Worm (Caenorhabditis elegans) whole organism, young adult: Measurements from ENCODE around the gene hpo-19.
A peak's percentile ranks its signal among the peaks of the same experiment; 100 is the strongest.

Experiments
- B0019.2 ChIP-seq: fragments of 200-800 bp; sonication (Bioruptor generic); conservative IDR thresholded peaks from 2 replicates; pipeline ENCODE4 v1.3.6; 2022; ENCODE audit warnings: missing genetic modification reagents, missing genetic modification characterization, missing compliant biosample characterization
- F22D6.2 ChIP-seq: sonication (generic microtip); optimal IDR thresholded peaks from 2 replicates; lab custom pipeline; 2016; ENCODE audit warnings: mild to moderate bottlenecking, missing genetic modification characterization, missing compliant biosample characterization
- F23B12.7 ChIP-seq: sonication (generic microtip); optimal IDR thresholded peaks from 2 replicates; lab custom pipeline; 2017; ENCODE audit warnings: missing genetic modification characterization, mild to moderate bottlenecking, missing compliant biosample characterization, antibody characterized with exemption, moderate library complexity; ENCODE audit not compliant: insufficient read depth
- F37B4.10 ChIP-seq: fragments of 200-800 bp; sonication (Bioruptor generic); IDR thresholded peaks from 2 replicates; pipeline ENCODE4 v1.3.6; 2022; ENCODE audit warnings: missing genetic modification characterization, missing compliant biosample characterization
- K12H6.12 ChIP-seq: fragments of 200-800 bp; sonication (Bioruptor generic); optimal IDR thresholded peaks from 2 replicates; lab custom pipeline; 2018; ENCODE audit warnings: mild to moderate bottlenecking, missing genetic modification characterization, missing compliant biosample characterization
- Y67H2A.10 ChIP-seq: fragments of 200-800 bp; sonication (Bioruptor generic); conservative IDR thresholded peaks from 2 replicates; pipeline ENCODE4 v1.3.6; 2022; ENCODE audit warnings: missing genetic modification reagents, missing genetic modification characterization, missing compliant biosample characterization
- ZK185.1 ChIP-seq: sonication (generic microtip); optimal IDR thresholded peaks from 2 replicates; lab custom pipeline; 2016; ENCODE audit warnings: mild to moderate bottlenecking, missing genetic modification characterization, missing compliant biosample characterization; ENCODE audit not compliant: poor library complexity, severe bottlenecking
- akir-1 ChIP-seq: fragments of 200-800 bp; sonication (Bioruptor generic); optimal IDR thresholded peaks from 2 replicates; lab custom pipeline; 2018; ENCODE audit warnings: mild to moderate bottlenecking, missing genetic modification characterization, moderate library complexity, missing compliant biosample characterization
- ama-1 ChIP-seq, 3 experiments: fragments of 150-350 bp in 1 of 3; sonication (generic microtip) in 2 of 3; optimal IDR thresholded peaks; 2 replicates each; lab custom pipeline; 2014 to 2018; ENCODE audit warnings: missing biosample characterization in 2 of 3, missing genetic modification characterization in 2 of 3, missing genetic modification reagents in 2 of 3
- aptf-2 ChIP-seq: fragments of 200-800 bp; sonication (Bioruptor generic); conservative IDR thresholded peaks from 2 replicates; pipeline ENCODE4 v1.3.6; 2022; ENCODE audit warnings: missing genetic modification reagents, missing genetic modification characterization, missing compliant biosample characterization
- aptf-3 ChIP-seq: fragments of 200-800 bp; sonication (Bioruptor generic); IDR thresholded peaks from 2 replicates; pipeline ENCODE4 v1.3.6; 2022; ENCODE audit warnings: missing genetic modification characterization, missing compliant biosample characterization
- athp-1 ChIP-seq: sonication (generic microtip); optimal IDR thresholded peaks from 2 replicates; lab custom pipeline; 2017; ENCODE audit warnings: mild to moderate bottlenecking, missing genetic modification characterization, missing compliant biosample characterization
- attf-5 ChIP-seq: fragments of 200-800 bp; sonication (Bioruptor generic); optimal IDR thresholded peaks from 2 replicates; lab custom pipeline; 2018; ENCODE audit warnings: mild to moderate bottlenecking, missing genetic modification characterization, missing compliant biosample characterization
- bed-1 ChIP-seq: fragments of 200-800 bp; sonication (Bioruptor generic); IDR thresholded peaks from 2 replicates; pipeline ENCODE4 v1.3.6; 2022; ENCODE audit warnings: missing genetic modification reagents, missing genetic modification characterization, missing compliant biosample characterization
- ccch-3 ChIP-seq: fragments of 200-800 bp; sonication (Bioruptor generic); optimal IDR thresholded peaks from 2 replicates; lab custom pipeline; 2018; ENCODE audit warnings: mild to moderate bottlenecking, missing genetic modification characterization, missing compliant biosample characterization
- ceh-27 ChIP-seq: fragments of 200-800 bp; sonication (Bioruptor generic); optimal IDR thresholded peaks from 2 replicates; lab custom pipeline; 2018; ENCODE audit warnings: mild to moderate bottlenecking, missing genetic modification characterization, moderate library complexity, missing compliant biosample characterization
- ceh-40 ChIP-seq: fragments of 200-800 bp; sonication (Bioruptor generic); IDR thresholded peaks from 2 replicates; pipeline ENCODE4 v1.3.6; 2022; ENCODE audit warnings: missing genetic modification characterization, missing compliant biosample characterization
- dpff-1 ChIP-seq: sonication (generic microtip); optimal IDR thresholded peaks from 2 replicates; lab custom pipeline; 2017; ENCODE audit warnings: mild to moderate bottlenecking, missing genetic modification characterization, missing compliant biosample characterization
- egl-18 ChIP-seq: fragments of 200-800 bp; sonication (Bioruptor generic); IDR thresholded peaks from 2 replicates; pipeline ENCODE4 v1.3.6; 2022; ENCODE audit warnings: missing genetic modification reagents, missing genetic modification characterization, missing compliant biosample characterization
- ekl-4 ChIP-seq: fragments of 200-800 bp; sonication (Bioruptor generic); IDR thresholded peaks from 2 replicates; pipeline ENCODE4 v1.3.6; 2022; ENCODE audit warnings: missing genetic modification reagents, missing genetic modification characterization, missing compliant biosample characterization
- fkh-3 ChIP-seq: sonication (generic microtip); optimal IDR thresholded peaks from 2 replicates; lab custom pipeline; 2016; ENCODE audit warnings: mild to moderate bottlenecking, missing genetic modification characterization, missing compliant biosample characterization
- hmg-20 ChIP-seq: fragments of 200-800 bp; sonication (Bioruptor generic); IDR thresholded peaks from 2 replicates; pipeline ENCODE4 v1.3.6; 2022; ENCODE audit warnings: missing genetic modification reagents, missing genetic modification characterization, missing compliant biosample characterization
- hsf-1 ChIP-seq: fragments of 200-800 bp; sonication (Bioruptor generic); IDR thresholded peaks from 2 replicates; pipeline ENCODE4 v1.3.6; 2022; ENCODE audit warnings: missing genetic modification reagents, missing genetic modification characterization, missing compliant biosample characterization
- lin-26 ChIP-seq: fragments of 200-800 bp; sonication (Bioruptor generic); IDR thresholded peaks from 2 replicates; pipeline ENCODE4 v1.3.6; 2022; ENCODE audit warnings: missing genetic modification reagents, missing genetic modification characterization, missing compliant biosample characterization
- lin-54 ChIP-seq: fragments of 200-800 bp; sonication (Bioruptor generic); optimal IDR thresholded peaks from 2 replicates; lab custom pipeline; 2018; ENCODE audit warnings: mild to moderate bottlenecking, missing genetic modification characterization, missing compliant biosample characterization
- madf-10 ChIP-seq: sonication (generic microtip); optimal IDR thresholded peaks from 2 replicates; lab custom pipeline; 2016; ENCODE audit warnings: mild to moderate bottlenecking, missing genetic modification characterization, missing compliant biosample characterization
- nhr-27 ChIP-seq: fragments of 200-800 bp; sonication (Bioruptor generic); optimal IDR thresholded peaks from 2 replicates; lab custom pipeline; 2018; ENCODE audit warnings: mild to moderate bottlenecking, missing genetic modification characterization, moderate library complexity, missing compliant biosample characterization
- nhr-80 ChIP-seq: sonication (generic microtip); optimal IDR thresholded peaks from 2 replicates; lab custom pipeline; 2016; ENCODE audit warnings: missing genetic modification characterization, missing compliant biosample characterization
- pha-4 ChIP-seq: fragments of 150-350 bp; sonication (generic microtip); optimal IDR thresholded peaks from 2 replicates; lab custom pipeline; 2014; ENCODE audit warnings: missing biosample characterization, missing genetic modification reagents, missing genetic modification characterization
- rpc-1 ChIP-seq, 2 experiments: fragments of 150-350 bp in 1 of 2; sonication (generic microtip) in 1 of 2; optimal IDR thresholded peaks; 2 replicates each; lab custom pipeline; 2014 to 2018; ENCODE audit warnings: missing biosample characterization in 1 of 2, missing genetic modification characterization in 1 of 2, missing genetic modification reagents in 1 of 2, missing genotype in 1 of 2
- sdz-38 ChIP-seq: sonication (generic microtip); optimal IDR thresholded peaks from 2 replicates; lab custom pipeline; 2016; ENCODE audit warnings: missing genotype, missing genetic modification characterization, missing compliant biosample characterization
- snpc-1.1 ChIP-seq: sonication (generic microtip); optimal IDR thresholded peaks from 2 replicates; lab custom pipeline; 2017; ENCODE audit warnings: missing genetic modification characterization, mild to moderate bottlenecking, missing compliant biosample characterization, antibody characterized with exemption, moderate library complexity, missing genotype, missing genetic modification reagents; ENCODE audit not compliant: insufficient read depth
- somi-1 ChIP-seq: fragments of 200-800 bp; sonication (Bioruptor generic); optimal IDR thresholded peaks from 2 replicates; lab custom pipeline; 2018; ENCODE audit warnings: mild to moderate bottlenecking, missing genetic modification characterization, missing compliant biosample characterization
- tbx-9 ChIP-seq: sonication (generic microtip); optimal IDR thresholded peaks from 2 replicates; lab custom pipeline; 2016; ENCODE audit warnings: borderline replicate concordance, missing genetic modification characterization, inconsistent platforms, missing compliant biosample characterization
- unc-130 ChIP-seq: sonication (generic microtip); optimal IDR thresholded peaks from 2 replicates; lab custom pipeline; 2016; ENCODE audit warnings: missing genetic modification reagents, missing genetic modification characterization, missing compliant biosample characterization
- ztf-26 ChIP-seq: sonication (generic microtip); optimal IDR thresholded peaks from 2 replicates; lab custom pipeline; 2017; ENCODE audit warnings: missing genetic modification characterization, missing compliant biosample characterization
- ztf-3 ChIP-seq: fragments of 200-800 bp; sonication (Bioruptor generic); optimal IDR thresholded peaks from 2 replicates; lab custom pipeline; 2018; ENCODE audit warnings: mild to moderate bottlenecking, missing genetic modification characterization, missing compliant biosample characterization

hpo-19 gene

DNA sequence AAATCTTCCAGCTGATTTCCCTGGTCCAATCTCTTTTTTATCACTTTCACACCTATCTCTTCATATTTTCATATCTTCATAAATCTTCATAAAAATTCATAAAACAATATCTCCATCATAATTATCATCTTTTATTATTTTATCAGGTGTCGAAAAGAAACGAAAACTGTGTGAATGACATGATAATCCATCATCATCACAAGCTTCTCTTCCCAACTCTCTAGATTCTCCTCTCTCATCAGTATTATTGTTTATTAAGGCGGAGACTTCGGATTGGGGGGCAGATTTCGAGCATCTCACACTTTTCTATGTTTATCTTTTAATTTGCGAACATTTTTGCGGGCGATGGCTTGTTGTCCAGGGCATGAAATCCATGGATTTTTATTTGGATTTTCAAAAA is 27.8 kb downstream of the hpo-19 start:
- TF ChIP-seq snpc-1.1 (tag; lab: Kevin White, UChicago): no peak
- no peak for TF ChIP-seq aptf-2
- no peak for TF ChIP-seq athp-1 (tag; lab: Kevin White, UChicago)
- no peak for TF ChIP-seq fkh-3
- TF ChIP-seq bed-1 (GFP tag; lab: Robert Waterston, UW): no peak
- TF ChIP-seq, all 124 proteins: peak for 0

DNA sequence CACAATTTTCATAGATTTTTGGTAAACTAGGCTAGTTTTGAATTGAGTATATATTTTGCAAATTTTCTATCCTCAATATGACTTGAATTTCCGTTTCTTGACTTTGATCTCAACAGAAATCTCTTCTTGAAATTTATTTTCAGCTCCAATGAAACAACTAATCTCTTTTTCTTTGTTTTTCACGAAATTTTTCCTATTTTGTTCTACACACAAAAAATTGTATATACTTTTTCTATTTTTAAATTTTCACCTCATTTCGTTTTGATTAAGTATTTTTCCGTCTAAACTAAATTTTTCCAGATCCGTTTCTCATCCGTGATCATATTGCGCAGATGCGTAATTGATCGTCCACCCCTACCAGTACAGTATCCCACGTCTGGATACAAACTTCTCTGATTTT is 28.3 kb downstream of the hpo-19 start, which contains the start of gene unc-83:
Gene unc-83, plus strand, starts transcription at position 301 of the 400 bp plus-strand sequence.
- TF ChIP-seq F22D6.2 (tag; lab: Kevin White, UChicago) (no peak), athp-1 (tag; lab: Kevin White, UChicago) (no peak), F23B12.7 (tag; lab: Kevin White, UChicago) (no peak), ccch-3 (no peak), dpff-1 (tag; lab: Kevin White, UChicago) (no peak), pha-4 (tag; lab: Kevin White, UChicago) (no peak), tbx-9 (tag; lab: Kevin White, UChicago) (no peak), hmg-20 (GFP tag; lab: Robert Waterston, UW) (no peak)

ce11 chrV:6467676-6468075 is 31.2 kb downstream of the hpo-19 start:
- TF ChIP-seq ekl-4 (GFP tag; lab: Robert Waterston, UW) (no peak), aptf-3 (GFP tag; lab: Robert Waterston, UW) (no peak), nhr-27 (tag; lab: Kevin White, UChicago) (no peak), bed-1 (GFP tag; lab: Robert Waterston, UW) (no peak), lin-54 (GFP tag; lab: Kevin White, UChicago) (no peak), rpc-1 (optimal IDR thresholded peaks at IDR 0.05; lab: Kevin White, UChicago) (no peak), rpc-1 (tag; optimal IDR thresholded peaks at IDR 0.05; lab: Kevin White, UChicago) (no peak), egl-18 (no peak), tbx-9 (tag; lab: Kevin White, UChicago) (no peak), nhr-80 (tag; lab: Kevin White, UChicago) (no peak), B0019.2 (GFP tag; lab: Robert Waterston, UW) (no peak), ztf-26 (tag; lab: Kevin White, UChicago) (no peak), somi-1 (GFP tag; lab: Kevin White, UChicago) (no peak), hsf-1 (GFP tag; lab: Robert Waterston, UW) (no peak), ceh-40 (GFP tag; lab: Robert Waterston, UW) (no peak), Y67H2A.10 (GFP tag; lab: Robert Waterston, UW) (no peak)
- TF ChIP-seq, all 124 proteins: peak for 0

DNA sequence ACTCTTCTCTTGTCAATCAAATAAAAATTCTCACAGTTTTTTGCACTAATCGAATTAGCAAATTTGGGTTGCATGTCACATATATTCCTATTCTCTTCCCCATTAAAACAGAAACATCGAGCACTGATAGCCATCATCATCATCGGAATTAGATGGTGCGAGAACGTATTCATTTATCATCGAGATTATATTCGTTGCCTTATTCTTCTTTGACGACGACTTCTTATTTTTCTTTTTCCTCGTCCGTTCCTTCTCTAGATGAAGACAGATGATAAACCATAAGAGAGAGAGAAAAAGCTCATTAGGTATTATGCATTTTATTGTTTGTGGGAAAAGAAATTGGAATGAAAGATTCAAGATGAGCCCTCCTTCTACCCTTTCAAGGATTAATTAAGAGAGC is 34.8 kb downstream of the hpo-19 start:
- TF ChIP-seq F37B4.10 (GFP tag; lab: Robert Waterston, UW): no peak
- TF ChIP-seq ceh-27: no peak
- TF ChIP-seq madf-10: no peak

DNA sequence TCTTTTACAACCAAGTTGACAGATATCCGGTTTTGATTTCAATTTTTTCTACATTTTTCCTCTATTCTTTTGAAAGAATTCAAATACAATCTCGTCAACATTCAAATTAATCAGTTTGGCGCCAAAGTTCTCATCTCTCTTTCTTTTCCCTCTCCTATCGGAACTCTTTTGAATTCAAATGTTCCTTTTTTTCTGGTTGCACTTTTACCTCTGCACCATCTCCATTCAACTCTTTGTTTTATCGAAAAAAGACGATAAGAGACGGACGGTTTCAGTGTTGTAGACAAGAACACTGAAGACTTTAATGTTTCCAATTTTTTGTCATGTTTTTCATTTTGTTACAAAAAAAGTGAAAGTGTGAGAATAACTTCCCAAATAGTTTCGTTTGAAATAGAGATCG is 39.6 kb downstream of the hpo-19 start:
- TF ChIP-seq akir-1 (GFP tag; lab: Kevin White, UChicago) (no peak), ceh-27 (no peak), attf-5 (GFP tag; lab: Kevin White, UChicago) (peak; percentile 11), nhr-80 (tag; lab: Kevin White, UChicago) (peak; percentile 90)

DNA sequence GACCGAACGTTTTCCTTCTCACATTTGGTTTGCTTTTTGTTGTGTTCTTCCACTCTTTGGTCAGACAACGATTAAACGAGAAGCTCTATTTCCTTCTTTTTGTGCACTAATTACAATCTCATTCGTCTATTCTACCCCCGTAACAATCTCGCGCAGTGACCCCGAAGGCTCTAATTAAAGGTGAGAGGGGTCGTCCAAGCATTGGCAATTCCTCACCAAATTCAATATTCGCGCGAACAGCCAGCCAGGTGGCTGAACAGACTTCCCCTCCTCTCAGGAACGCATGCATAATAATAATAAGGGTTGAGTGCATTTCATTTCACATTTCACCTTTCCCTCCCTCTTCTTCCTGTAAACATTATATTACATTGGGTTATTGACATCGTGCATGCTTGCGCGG is 48.7 kb downstream of the hpo-19 start:
- TF ChIP-seq lin-26 (GFP tag; lab: Robert Waterston, UW): no peak
- no peak for TF ChIP-seq sdz-38
- TF ChIP-seq ama-1 (optimal IDR thresholded peaks at IDR 0.05; lab: Kevin White, UChicago): no peak
- no peak for TF ChIP-seq ama-1 (GFP tag; optimal IDR thresholded peaks at IDR 0.05; lab: Kevin White, UChicago)
- no peak for TF ChIP-seq K12H6.12 (tag; lab: Kevin White, UChicago)
- TF ChIP-seq unc-130 (GFP tag; lab: Kevin White, UChicago): no peak
- no peak for TF ChIP-seq ztf-3
- no peak for TF ChIP-seq ZK185.1 (tag; lab: Kevin White, UChicago)
